Worm (Caenorhabditis elegans): ENCODE results near the gene F40H3.2.

The F40H3.2 gene

DNA sequence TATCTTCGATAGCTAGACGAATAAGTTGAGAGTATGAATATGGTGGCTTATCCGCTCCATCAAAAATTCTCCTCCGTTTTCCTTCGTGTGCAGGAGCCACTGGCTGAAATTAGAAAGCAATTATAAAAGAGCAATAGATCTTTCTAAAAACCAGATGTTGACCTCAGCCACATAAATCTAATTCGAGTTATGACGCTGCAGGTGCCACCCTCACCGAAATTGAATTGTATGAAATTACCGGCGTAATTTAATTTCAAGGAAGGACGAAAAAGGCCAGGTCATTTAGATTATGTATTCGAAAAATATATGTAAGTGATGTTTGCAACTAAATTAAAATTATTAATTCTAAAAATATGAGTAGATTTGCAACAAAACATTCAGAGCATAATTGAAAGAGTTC is 17.3 kb downstream of the F40H3.2 start:
- TF ChIP-seq ces-1 (GFP tag; optimal IDR thresholded peaks at IDR 0.05) (peak; percentile 95), drap-1 (GFP tag; optimal IDR thresholded peaks at IDR 0.05) (no peak), unc-62 (GFP tag; optimal IDR thresholded peaks at IDR 0.05) (no peak)

ce11 chrII:6191293-6191692 is 17.8 kb downstream of the F40H3.2 start, which contains the start of gene fkh-8:
Gene fkh-8, minus strand, starts transcription at chrII:6191393.
- TF ChIP-seq sptf-1 (tag; optimal IDR thresholded peaks at IDR 0.05), result no peak
- TF ChIP-seq ceh-83 (GFP tag; optimal IDR thresholded peaks at IDR 0.05), result no peak
- TF ChIP-seq flh-1 (GFP tag; optimal IDR thresholded peaks at IDR 0.05), result no peak
- TF ChIP-seq lin-13 (tag; optimal IDR thresholded peaks at IDR 0.05), result no peak
- no peak for TF ChIP-seq elt-3 (tag; optimal IDR thresholded peaks at IDR 0.05)
- TF ChIP-seq ztf-11 (tag; optimal IDR thresholded peaks at IDR 0.05), result no peak
- no peak for TF ChIP-seq unc-62 (GFP tag; optimal IDR thresholded peaks at IDR 0.05)
- TF ChIP-seq zip-8 (tag; optimal IDR thresholded peaks at IDR 0.05), result no peak
- no peak for TF ChIP-seq nhr-12 (tag; optimal IDR thresholded peaks at IDR 0.05)
- no peak for TF ChIP-seq drap-1 (GFP tag; optimal IDR thresholded peaks at IDR 0.05)
- no peak for TF ChIP-seq unc-120 (tag; optimal IDR thresholded peaks at IDR 0.05; ENCODE audit: poor library complexity, severe bottlenecking)
- no peak for TF ChIP-seq nhr-237 (tag; optimal IDR thresholded peaks at IDR 0.05)

ce11 chrII:6192484-6192883 is 19.0 kb downstream of the F40H3.2 start, which contains the start of gene cpb-2:
Gene cpb-2, plus strand, starts transcription at chrII:6192784.
- TF ChIP-seq nhr-28 (tag; optimal IDR thresholded peaks at IDR 0.05) (no peak), tbx-8 (GFP tag; optimal IDR thresholded peaks at IDR 0.05) (no peak), lin-32 (GFP tag; optimal IDR thresholded peaks at IDR 0.05) (no peak), snpc-4 (tag; optimal IDR thresholded peaks at IDR 0.05) (no peak)

DNA sequence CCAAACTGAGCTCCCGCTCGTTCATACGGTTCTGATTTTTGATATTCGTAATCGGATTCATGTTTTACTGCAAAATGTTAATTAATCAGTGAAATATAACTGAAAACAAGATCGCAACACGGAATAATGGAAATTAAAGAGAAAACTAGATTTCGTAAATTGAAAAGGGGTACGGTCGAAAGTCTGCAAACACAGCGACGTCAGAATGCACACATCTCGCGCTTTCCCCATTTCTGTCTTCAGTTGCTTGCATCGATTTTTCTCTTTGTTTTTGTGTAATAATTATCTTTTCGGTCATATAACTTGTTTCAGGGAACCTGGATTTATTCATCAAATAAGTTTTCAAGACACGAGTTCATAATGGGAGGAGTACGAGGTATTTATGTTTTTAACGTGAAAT is 23.4 kb downstream of the F40H3.2 start, which contains the start of the genes rbmx-2 and C30B5.2:
rbmx-2 (minus strand) TSS at position 74 of the 400 bp plus-strand sequence.
C30B5.2 (plus strand) TSS at position 306 of the 400 bp plus-strand sequence.
- peak; percentile 90 for TF ChIP-seq lsy-2 (tag; optimal IDR thresholded peaks at IDR 0.05)
- peak; percentile 73 for TF ChIP-seq unc-120 (tag; optimal IDR thresholded peaks at IDR 0.05; ENCODE audit: poor library complexity, severe bottlenecking)
- TF ChIP-seq lin-32 (GFP tag; optimal IDR thresholded peaks at IDR 0.05), result no peak
- no peak for TF ChIP-seq ceh-83 (GFP tag; optimal IDR thresholded peaks at IDR 0.05)
- no peak for TF ChIP-seq nhr-28 (tag; optimal IDR thresholded peaks at IDR 0.05)
- TF ChIP-seq ces-1 (GFP tag; optimal IDR thresholded peaks at IDR 0.05), result peak; percentile 78
- TF ChIP-seq mep-1 (tag; optimal IDR thresholded peaks at IDR 0.05), result peak; percentile 53
- TF ChIP-seq elt-1 (tag; optimal IDR thresholded peaks at IDR 0.05; ENCODE audit: borderline replicate concordance, insufficient read depth), result no peak
- TF ChIP-seq mab-5 (tag; optimal IDR thresholded peaks at IDR 0.05), result no peak
- no peak for TF ChIP-seq ceh-39 (tag; optimal IDR thresholded peaks at IDR 0.05)
- TF ChIP-seq bed-3 (GFP tag; optimal IDR thresholded peaks at IDR 0.05), result no peak

DNA sequence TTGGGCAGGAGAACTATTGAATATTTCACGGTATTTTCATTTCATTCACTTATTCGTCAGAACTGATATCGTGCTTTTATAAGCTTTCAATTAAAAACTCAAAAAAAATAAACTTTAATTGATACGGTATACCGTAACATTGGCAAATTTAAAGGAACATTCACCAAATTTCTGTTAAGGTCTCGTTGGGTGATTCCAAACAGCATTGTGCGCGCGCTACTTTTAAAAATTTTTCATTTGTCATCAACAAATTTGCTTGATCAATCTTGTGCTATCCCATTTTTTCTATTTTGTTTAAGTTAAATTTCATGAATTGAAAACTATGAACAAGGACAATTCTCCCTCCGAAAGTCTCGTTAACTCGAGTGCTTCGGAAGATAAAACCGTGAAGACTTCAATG is 25.0 kb downstream of the F40H3.2 start, which contains the start of gene szy-4:
szy-4 (plus strand) TSS at position 229 of the 400 bp plus-strand sequence.
- no peak for TF ChIP-seq blmp-1 (tag; optimal IDR thresholded peaks at IDR 0.05)
- TF ChIP-seq ceh-39 (tag; optimal IDR thresholded peaks at IDR 0.05), result no peak
- TF ChIP-seq pha-4 (tag; optimal IDR thresholded peaks at IDR 0.05), result no peak
- TF ChIP-seq cnd-1 (tag; optimal IDR thresholded peaks at IDR 0.05), result no peak
- no peak for TF ChIP-seq ceh-83 (GFP tag; optimal IDR thresholded peaks at IDR 0.05)
- TF ChIP-seq unc-62 (GFP tag; optimal IDR thresholded peaks at IDR 0.05), result no peak
- TF ChIP-seq nhr-76 (tag; optimal IDR thresholded peaks at IDR 0.05), result no peak
- no peak for TF ChIP-seq sptf-1 (tag; optimal IDR thresholded peaks at IDR 0.05)
- TF ChIP-seq drap-1 (GFP tag; optimal IDR thresholded peaks at IDR 0.05), result no peak
- no peak for TF ChIP-seq mep-1 (tag; optimal IDR thresholded peaks at IDR 0.05)
- TF ChIP-seq nhr-2 (tag; optimal IDR thresholded peaks at IDR 0.05), result no peak
- no peak for TF ChIP-seq flh-1 (GFP tag; optimal IDR thresholded peaks at IDR 0.05)

ce11 chrII:6199010-6199409 is 25.6 kb downstream of the F40H3.2 start:
- no peak for TF ChIP-seq pha-4 (tag; optimal IDR thresholded peaks at IDR 0.05)
- TF ChIP-seq nhr-28 (tag; optimal IDR thresholded peaks at IDR 0.05), result no peak
- no peak for TF ChIP-seq ztf-11 (tag; optimal IDR thresholded peaks at IDR 0.05)
- no peak for TF ChIP-seq elt-1 (tag; optimal IDR thresholded peaks at IDR 0.05; ENCODE audit: borderline replicate concordance, insufficient read depth)
- no peak for TF ChIP-seq nhr-76 (tag; optimal IDR thresholded peaks at IDR 0.05)
- no peak for TF ChIP-seq ceh-39 (tag; optimal IDR thresholded peaks at IDR 0.05)
- no peak for TF ChIP-seq lin-32 (GFP tag; optimal IDR thresholded peaks at IDR 0.05)
- TF ChIP-seq mep-1 (tag; optimal IDR thresholded peaks at IDR 0.05), result no peak
- TF ChIP-seq ham-2 (GFP tag; optimal IDR thresholded peaks at IDR 0.05), result no peak
- no peak for TF ChIP-seq sem-2 (GFP tag; optimal IDR thresholded peaks at IDR 0.05)
- TF ChIP-seq unc-39 (tag; optimal IDR thresholded peaks at IDR 0.05), result no peak
- TF ChIP-seq ces-1 (GFP tag; optimal IDR thresholded peaks at IDR 0.05), result no peak
- no peak for TF ChIP-seq drap-1 (GFP tag; optimal IDR thresholded peaks at IDR 0.05)
- TF ChIP-seq mab-5 (tag; optimal IDR thresholded peaks at IDR 0.05), result no peak
- TF ChIP-seq nhr-12 (tag; optimal IDR thresholded peaks at IDR 0.05), result no peak
